Worm (Caenorhabditis elegans): ENCODE measurements around the gene T20B12.7.

T20B12.7 gene

ce11 chrIII:7335220-7335619 lies 43.6 kb downstream of the T20B12.7 start, which contains the start of gene F56C9.10 (continued):
- TF ChIP-seq nfya-2 (GFP tag; IDR thresholded peaks at IDR 0.05) (no peak), C06A6.2 (GFP tag; conservative IDR thresholded peaks at IDR 0.05) (0 out of 2 replicates have a peak, but pooled peaks have one; percentile 14), zfh-2 (GFP tag; conservative IDR thresholded peaks at IDR 0.05) (peak; percentile 75), lsl-1 (GFP tag; optimal IDR thresholded peaks at IDR 0.05) (no peak), aptf-3 (GFP tag; IDR thresholded peaks at IDR 0.05) (no peak), ceh-27 (GFP tag; optimal IDR thresholded peaks at IDR 0.05) (peak; percentile 83), B0035.1 (tag; optimal IDR thresholded peaks at IDR 0.05) (no peak), Y53F4B.3 (GFP tag; IDR thresholded peaks at IDR 0.05) (no peak), nhr-90 (tag; optimal IDR thresholded peaks at IDR 0.05) (peak; percentile 47), ZK185.1 (tag; optimal IDR thresholded peaks at IDR 0.05; ENCODE audit: poor library complexity, severe bottlenecking) (peak; percentile 53), K11D2.4 (GFP tag; IDR thresholded peaks at IDR 0.05) (0 out of 2 replicates have a peak, but pooled peaks have one; percentile 35), hmg-1.2 (GFP tag; IDR thresholded peaks at IDR 0.05) (peak; percentile 50; the same call in 1 of the 2 replicates), die-1 (tag; optimal IDR thresholded peaks at IDR 0.05) (peak; percentile 34), mes-4 (tag; optimal IDR thresholded peaks at IDR 0.05) (no peak), ztf-6 (GFP tag; IDR thresholded peaks at IDR 0.05) (0 out of 2 replicates have a peak, but pooled peaks have one; percentile 7), egl-18 (GFP tag; IDR thresholded peaks at IDR 0.05) (no peak), dox-1 (GFP tag; IDR thresholded peaks at IDR 0.05) (peak; percentile 54; the same call in 1 of the 2 replicates), ceh-40 (GFP tag; IDR thresholded peaks at IDR 0.05) (no peak), Y56A3A.18 (GFP tag; IDR thresholded peaks at IDR 0.05) (no peak), dpl-1 (GFP tag; optimal IDR thresholded peaks at IDR 0.05) (no peak), dpff-1 (tag; optimal IDR thresholded peaks at IDR 0.05) (no peak), ceh-58 (GFP tag; IDR thresholded peaks at IDR 0.05) (no peak), pha-4 (tag; optimal IDR thresholded peaks at IDR 0.05) (no peak), nhr-179 (tag; optimal IDR thresholded peaks at IDR 0.05) (no peak), snpc-1.3 (tag; optimal IDR thresholded peaks at IDR 0.05; ENCODE audit: insufficient read depth) (no peak), let-526 (GFP tag; IDR thresholded peaks at IDR 0.05) (peak; percentile 51; the same call in 1 of the 2 replicates), madf-8 (GFP tag; conservative IDR thresholded peaks at IDR 0.05) (no peak), let-607 (tag; optimal IDR thresholded peaks at IDR 0.05) (peak; percentile 67 to 69), B0261.1 (tag; optimal IDR thresholded peaks at IDR 0.05) (no peak), atf-7 (tag; optimal IDR thresholded peaks at IDR 0.05) (peak; percentile 72), madf-3 (GFP tag; IDR thresholded peaks at IDR 0.05) (peak; percentile 77; the same call in 1 of the 2 replicates), bed-1 (GFP tag; IDR thresholded peaks at IDR 0.05) (no peak), ceh-100 (GFP tag; IDR thresholded peaks at IDR 0.05) (no peak), F37B4.10 (GFP tag; IDR thresholded peaks at IDR 0.05) (no peak), egl-44 (GFP tag; IDR thresholded peaks at IDR 0.05) (0 out of 2 replicates have a peak, but pooled peaks have one; percentile 34), nhr-27 (tag; optimal IDR thresholded peaks at IDR 0.05) (no peak), attf-6 (GFP tag; IDR thresholded peaks at IDR 0.05) (no peak), F22D6.2 (tag; optimal IDR thresholded peaks at IDR 0.05) (peak; percentile 74), cebp-1 (GFP tag; IDR thresholded peaks at IDR 0.05) (peak; percentile 78), cebp-1 (tag; optimal IDR thresholded peaks at IDR 0.05) (peak; percentile 86), lsy-27 (tag; optimal IDR thresholded peaks at IDR 0.05; ENCODE audit: borderline replicate concordance, insufficient read depth) (no peak), hmg-20 (GFP tag; IDR thresholded peaks at IDR 0.05) (0 out of 2 replicates have a peak, but pooled peaks have one; percentile 5), hlh-12 (tag; optimal IDR thresholded peaks at IDR 0.05) (no peak), nfya-1 (tag; optimal IDR thresholded peaks at IDR 0.05; ENCODE audit: borderline replicate concordance, insufficient read depth) (no peak), madf-10 (tag; optimal IDR thresholded peaks at IDR 0.05) (peak; percentile 77), him-1 (tag; optimal IDR thresholded peaks at IDR 0.05) (no peak), tbp1 (GFP tag; optimal IDR thresholded peaks at IDR 0.05) (peak; percentile 58), ztf-3 (GFP tag; optimal IDR thresholded peaks at IDR 0.05) (peak; percentile 42)
